Fruit fly (Drosophila melanogaster) whole organism: Measurements from ENCODE around the gene CG32121.

Experiments
- CG8478 ChIP-seq: fragments of >200 bp; optimal IDR thresholded peaks from 2 replicates; lab custom pipeline; 2018; ENCODE audit warnings: inconsistent platforms
- EcR ChIP-seq, 2 experiments: fragments of >200 bp; optimal IDR thresholded peaks; 2 replicates each; lab custom pipeline; 2017; ENCODE audit warnings: missing biosample characterization in 2 of 2, missing genetic modification characterization in 2 of 2, missing genetic modification reagents in 2 of 2
- pan ChIP-seq: fragments of >200 bp; optimal IDR thresholded peaks from 2 replicates; lab custom pipeline; 2017
- psq ChIP-seq: fragments of >200 bp; optimal IDR thresholded peaks from 2 replicates; lab custom pipeline; 2017

dm6 chr3L:13437654-13438053 is 15.5 kb upstream of the CG32121 start, which contains the start of gene CG10725:
- TF ChIP-seq pan (lab: Kevin White, UChicago) (no peak), EcR (GFP tag; optimal IDR thresholded peaks at IDR 0.05; lab: Kevin White, UChicago) (no peak), psq (lab: Kevin White, UChicago) (no peak), CG8478 (lab: Kevin White, UChicago) (no peak)
